Fruit fly (Drosophila melanogaster) whole organism, embryonic: ENCODE results near the gene eIF3d1.

Experiments
- Bgb ChIP-seq: fragments of 200-800 bp; sonication (Bioruptor generic); IDR thresholded peaks from 2 replicates; pipeline ENCODE4 v1.3.6; 2022; ENCODE audit warnings: missing biosample characterization, missing genetic modification characterization; ENCODE audit not compliant: partially characterized antibody
- BtbVII ChIP-seq: fragments of 200-800 bp; sonication (Bioruptor generic); optimal IDR thresholded peaks from 3 replicates; lab custom pipeline; 2017; ENCODE audit warnings: missing biosample characterization, mild to moderate bottlenecking, missing genetic modification characterization
- CG10274 ChIP-seq: fragments of 200-800 bp; sonication (Bioruptor generic); optimal IDR thresholded peaks from 3 replicates; lab custom pipeline; 2017; ENCODE audit warnings: missing biosample characterization, mild to moderate bottlenecking, missing genetic modification characterization
- CG10321 ChIP-seq: fragments of 200-800 bp; sonication (Bioruptor generic); IDR thresholded peaks from 2 replicates; pipeline ENCODE4 v1.3.6; 2022; ENCODE audit warnings: missing biosample characterization, missing genetic modification characterization
- CG11085 ChIP-seq: fragments of 200-800 bp; sonication (Bioruptor generic); IDR thresholded peaks from 2 replicates; pipeline ENCODE4 v1.3.6; 2022; ENCODE audit warnings: missing biosample characterization, missing genetic modification characterization
- CG11504 ChIP-seq: fragments of 200-800 bp; sonication (Bioruptor generic); optimal IDR thresholded peaks from 3 replicates; lab custom pipeline; 2019; ENCODE audit warnings: missing biosample characterization, mild to moderate bottlenecking, missing genetic modification characterization, moderate library complexity
- CG11695 ChIP-seq: fragments of 200-800 bp; sonication (Bioruptor generic); IDR thresholded peaks from 3 replicates; pipeline ENCODE4 v1.3.6; 2022; ENCODE audit warnings: missing biosample characterization, missing genetic modification characterization
- CG11696 ChIP-seq: fragments of 200-800 bp; sonication (Bioruptor generic); IDR thresholded peaks from 2 replicates; pipeline ENCODE4 v1.3.6; 2022; ENCODE audit warnings: missing biosample characterization, missing genetic modification characterization
- CG12391 ChIP-seq: fragments of 200-800 bp; sonication (Bioruptor generic); optimal IDR thresholded peaks from 3 replicates; lab custom pipeline; 2018; ENCODE audit warnings: missing biosample characterization, mild to moderate bottlenecking, missing genetic modification characterization, moderate library complexity
- CG14441 ChIP-seq: fragments of 200-800 bp; sonication (Bioruptor generic); IDR thresholded peaks from 2 replicates; pipeline ENCODE4 v1.3.6; 2022; ENCODE audit warnings: missing biosample characterization, missing genetic modification characterization
- CG14667 ChIP-seq: fragments of 200-800 bp; sonication (Bioruptor generic); IDR thresholded peaks from 2 replicates; pipeline ENCODE4 v1.3.6; 2022; ENCODE audit warnings: missing biosample characterization, missing genetic modification characterization
- CG17612 ChIP-seq: fragments of 200-800 bp; sonication (Bioruptor generic); IDR thresholded peaks from 2 replicates; pipeline ENCODE4 v1.3.6; 2022; ENCODE audit warnings: missing biosample characterization, missing genetic modification characterization
- CG18011 ChIP-seq: fragments of 200-800 bp; sonication (Bioruptor generic); optimal IDR thresholded peaks from 2 replicates; lab custom pipeline; 2017; ENCODE audit warnings: missing biosample characterization, missing genetic modification characterization, mild to moderate bottlenecking, moderate library complexity, missing genotype
- CG2116 ChIP-seq: fragments of 200-800 bp; sonication (Bioruptor generic); optimal IDR thresholded peaks from 3 replicates; lab custom pipeline; 2018; ENCODE audit warnings: missing biosample characterization, mild to moderate bottlenecking, missing genetic modification characterization
- CG2120 ChIP-seq: fragments of 200-800 bp; sonication (Bioruptor generic); optimal IDR thresholded peaks from 3 replicates; lab custom pipeline; 2016; ENCODE audit warnings: missing biosample characterization, missing genetic modification characterization
- CG3065 ChIP-seq: fragments of 200-800 bp; sonication (Bioruptor generic); optimal IDR thresholded peaks from 2 replicates; lab custom pipeline; 2016; ENCODE audit warnings: missing biosample characterization, missing genetic modification characterization
- CG3281 ChIP-seq: fragments of 200-800 bp; sonication (Bioruptor generic); optimal IDR thresholded peaks from 3 replicates; lab custom pipeline; 2017; ENCODE audit warnings: missing biosample characterization, mild to moderate bottlenecking, missing genetic modification characterization
- CG3847 ChIP-seq: fragments of 200-800 bp; sonication (Bioruptor generic); IDR thresholded peaks from 2 replicates; pipeline ENCODE4 v1.3.6; 2022; ENCODE audit warnings: missing biosample characterization, missing genetic modification characterization
- CG4854 ChIP-seq: fragments of 200-800 bp; sonication (Bioruptor generic); optimal IDR thresholded peaks from 2 replicates; lab custom pipeline; 2016; ENCODE audit warnings: missing biosample characterization, missing genetic modification characterization, inconsistent platforms
- CG6175 ChIP-seq: fragments of 200-800 bp; sonication (Bioruptor generic); IDR thresholded peaks from 3 replicates; pipeline ENCODE4 v1.3.6; 2022; ENCODE audit warnings: missing biosample characterization, missing genetic modification characterization
- CG7556 ChIP-seq: fragments of 200-800 bp; sonication (Bioruptor generic); optimal IDR thresholded peaks from 2 replicates; lab custom pipeline; 2017; ENCODE audit warnings: missing biosample characterization, mild to moderate bottlenecking, missing genetic modification characterization
- CG9609 ChIP-seq: fragments of 200-800 bp; sonication (Bioruptor generic); optimal IDR thresholded peaks from 3 replicates; lab custom pipeline; 2016; ENCODE audit warnings: missing biosample characterization, missing genetic modification characterization
- CG9932 ChIP-seq: fragments of 200-800 bp; sonication (Bioruptor generic); IDR thresholded peaks from 2 replicates; pipeline ENCODE4 v1.3.6; 2022; ENCODE audit warnings: missing biosample characterization, missing genetic modification characterization
- Doc3 ChIP-seq: fragments of 200-800 bp; sonication (Bioruptor generic); IDR thresholded peaks from 3 replicates; pipeline ENCODE4 v1.3.6; 2022; ENCODE audit warnings: missing biosample characterization, missing genetic modification characterization; ENCODE audit not compliant: partially characterized antibody
- Drgx ChIP-seq: fragments of 200-800 bp; sonication (Bioruptor generic); IDR thresholded peaks from 2 replicates; pipeline ENCODE4 v1.3.6; 2022; ENCODE audit warnings: missing biosample characterization, missing genetic modification characterization
- HHEX ChIP-seq: fragments of 200-800 bp; sonication (Bioruptor generic); optimal IDR thresholded peaks from 3 replicates; lab custom pipeline; 2017; ENCODE audit warnings: missing biosample characterization, mild to moderate bottlenecking, missing genetic modification characterization, missing genetic modification reagents
- Hand ChIP-seq: fragments of 200-800 bp; sonication (Bioruptor generic); optimal IDR thresholded peaks from 2 replicates; lab custom pipeline; 2017; ENCODE audit warnings: mild to moderate bottlenecking, missing biosample characterization, missing genetic modification reagents, missing genetic modification characterization
- HmgZ ChIP-seq: fragments of 200-800 bp; sonication (Bioruptor generic); optimal IDR thresholded peaks from 2 replicates; lab custom pipeline; 2018; ENCODE audit warnings: missing biosample characterization, mild to moderate bottlenecking, missing genetic modification characterization
- Hr51 ChIP-seq, 2 experiments: fragments of 200-800 bp; sonication (Bioruptor generic); optimal IDR thresholded peaks; 2 replicates in 1 of 2; 3 replicates in 1 of 2; lab custom pipeline; 2016 to 2018; ENCODE audit warnings: missing biosample characterization in 2 of 2, missing genetic modification characterization in 2 of 2, mild to moderate bottlenecking in 1 of 2, moderate library complexity in 1 of 2
- MTF-1 ChIP-seq: fragments of 200-800 bp; sonication (Bioruptor generic); optimal IDR thresholded peaks from 2 replicates; lab custom pipeline; 2018; ENCODE audit warnings: missing biosample characterization, mild to moderate bottlenecking, missing genetic modification characterization, borderline replicate concordance
- Mrtf ChIP-seq: fragments of 200-800 bp; sonication (Bioruptor generic); IDR thresholded peaks from 3 replicates; pipeline ENCODE4 v1.3.6; 2022; ENCODE audit warnings: missing biosample characterization, missing genetic modification characterization
- Nf-YA ChIP-seq: fragments of 200-800 bp; sonication (Bioruptor generic); IDR thresholded peaks from 2 replicates; pipeline ENCODE4 v1.3.6; 2022; ENCODE audit warnings: missing biosample characterization, missing genetic modification characterization
- Sin3A ChIP-seq: fragments of >200 bp; optimal IDR thresholded peaks from 2 replicates; lab custom pipeline; 2018
- Usf ChIP-seq: fragments of 200-800 bp; sonication (Bioruptor generic); optimal IDR thresholded peaks from 2 replicates; lab custom pipeline; 2017; ENCODE audit warnings: missing genotype, missing biosample characterization, missing genetic modification characterization
- ase ChIP-seq: fragments of 200-800 bp; sonication (Bioruptor generic); IDR thresholded peaks from 3 replicates; pipeline ENCODE4 v1.3.6; 2022; ENCODE audit warnings: missing biosample characterization, missing genetic modification characterization
- az2 ChIP-seq: fragments of 200-800 bp; sonication (Bioruptor generic); optimal IDR thresholded peaks from 3 replicates; lab custom pipeline; 2016; ENCODE audit warnings: missing biosample characterization, missing genetic modification characterization
- btn ChIP-seq: fragments of 200-800 bp; sonication (Bioruptor generic); optimal IDR thresholded peaks from 2 replicates; lab custom pipeline; 2016; ENCODE audit warnings: missing biosample characterization, missing genetic modification characterization
- croc ChIP-seq: fragments of 200-800 bp; sonication (Bioruptor generic); conservative IDR thresholded peaks from 3 replicates; pipeline ENCODE4 v1.3.6; 2022; ENCODE audit warnings: missing biosample characterization, missing genetic modification characterization
- dati ChIP-seq: fragments of 200-800 bp; sonication (Bioruptor generic); IDR thresholded peaks from 2 replicates; pipeline ENCODE4 v1.3.6; 2022; ENCODE audit warnings: missing biosample characterization, missing genetic modification characterization
- dpn ChIP-seq, 2 experiments: fragments of 200-800 bp; sonication (Bioruptor generic); optimal IDR thresholded peaks; 3 replicates each; lab custom pipeline; 2016; ENCODE audit warnings: missing biosample characterization in 2 of 2, missing genetic modification characterization in 2 of 2
- emc ChIP-seq: fragments of 200-800 bp; sonication (Bioruptor generic); optimal IDR thresholded peaks from 2 replicates; lab custom pipeline; 2016; ENCODE audit warnings: missing biosample characterization, missing genetic modification characterization
- exex ChIP-seq: fragments of 200-800 bp; sonication (Bioruptor generic); optimal IDR thresholded peaks from 4 replicates; lab custom pipeline; 2018; ENCODE audit warnings: missing biosample characterization, mild to moderate bottlenecking, missing genetic modification characterization, moderate library complexity
- her ChIP-seq: fragments of 200-800 bp; sonication (Bioruptor generic); optimal IDR thresholded peaks from 2 replicates; lab custom pipeline; 2016; ENCODE audit warnings: missing biosample characterization, missing genetic modification characterization
- hkb ChIP-seq, 2 experiments: fragments of 200-800 bp in 1 of 2; fragments of >200 bp in 1 of 2; sonication (Bioruptor generic) in 1 of 2; IDR thresholded peaks in 1 of 2; optimal IDR thresholded peaks in 1 of 2; 2 replicates each; pipeline versions ENCODE4 v1.3.6 to Lab custom; 2017 to 2022; ENCODE audit warnings: missing biosample characterization in 1 of 2, missing genetic modification characterization in 1 of 2
- maf-S ChIP-seq: fragments of 200-800 bp; sonication (Bioruptor generic); optimal IDR thresholded peaks from 2 replicates; lab custom pipeline; 2016; ENCODE audit warnings: missing biosample characterization, missing genetic modification characterization
- seq ChIP-seq: fragments of 200-800 bp; sonication (Bioruptor generic); IDR thresholded peaks from 2 replicates; pipeline ENCODE4 v1.3.6; 2022; ENCODE audit warnings: missing biosample characterization, missing genetic modification characterization
- sim ChIP-seq: fragments of 200-800 bp; sonication (Bioruptor generic); IDR thresholded peaks from 2 replicates; pipeline ENCODE4 v1.3.6; 2022; ENCODE audit warnings: missing biosample characterization, missing genetic modification characterization
- slp2 ChIP-seq: fragments of 200-800 bp; sonication (Bioruptor generic); optimal IDR thresholded peaks from 2 replicates; lab custom pipeline; 2016; ENCODE audit warnings: missing biosample characterization, missing genetic modification characterization
- sr ChIP-seq: fragments of 200-800 bp; sonication (Bioruptor generic); IDR thresholded peaks from 3 replicates; pipeline ENCODE4 v1.3.6; 2022; ENCODE audit warnings: missing biosample characterization, missing genetic modification characterization
- unc-4 ChIP-seq: fragments of 200-800 bp; sonication (Bioruptor generic); IDR thresholded peaks from 2 replicates; pipeline ENCODE4 v1.3.6; 2022; ENCODE audit warnings: missing biosample characterization, missing genetic modification characterization; ENCODE audit not compliant: partially characterized antibody

eIF3d1 gene

DNA sequence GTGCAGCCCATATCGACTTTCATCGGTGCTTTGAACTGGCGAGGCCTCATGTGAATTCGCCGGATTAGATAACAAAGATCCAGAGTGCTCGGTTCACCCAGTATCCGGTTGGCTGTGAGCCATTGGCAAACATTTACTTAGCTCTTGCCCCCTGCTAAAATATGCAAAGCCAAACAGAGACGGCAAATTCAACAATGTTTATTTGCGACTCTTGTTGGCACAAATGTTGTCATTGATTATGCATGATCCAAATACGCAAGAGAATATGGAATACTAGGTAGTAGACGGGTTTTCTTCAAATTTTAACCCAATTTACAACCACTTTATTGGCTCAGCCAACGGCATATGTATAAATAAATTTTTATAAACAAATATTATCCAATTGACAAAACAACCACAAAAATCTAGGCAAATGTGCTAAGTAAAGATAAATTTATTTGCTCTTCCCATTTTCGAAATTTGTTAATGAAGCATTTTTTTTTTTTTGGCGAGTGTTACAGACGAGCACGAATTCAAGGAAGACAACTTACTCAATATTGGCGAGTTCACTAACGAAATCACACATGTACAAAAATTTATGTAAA lies 27.2 kb upstream of the eIF3d1 start (continued):
- peak; percentile 24 for TF ChIP-seq CG2116 (GFP tag; lab: Kevin White, UChicago)
- TF ChIP-seq CG17612, result peak; percentile 37; the same call in 1 of the 2 replicates
- TF ChIP-seq HmgZ (tag; lab: Kevin White, UChicago), result peak; percentile 73
- peak; percentile 88 for TF ChIP-seq CG3281 (GFP tag; lab: Kevin White, UChicago)
- TF ChIP-seq CG4854 (GFP tag; lab: Kevin White, UChicago), result peak; percentile 64
- TF ChIP-seq CG14667 (GFP tag; lab: Robert Waterston, UW), result peak; percentile 13; the same call in 1 of the 2 replicates
- TF ChIP-seq Nf-YA (GFP tag; lab: Robert Waterston, UW), result peak; percentile 45; the same call in 1 of the 2 replicates
- TF ChIP-seq HHEX (GFP tag; lab: Kevin White, UChicago), result peak; percentile 83
- TF ChIP-seq maf-S (GFP tag; lab: Kevin White, UChicago), result peak; percentile 63
- peak; percentile 43 for TF ChIP-seq Hand (GFP tag; lab: Kevin White, UChicago)
- TF ChIP-seq CG3847 (GFP tag; lab: Robert Waterston, UW), result peak; percentile 50; the same call in 1 of the 2 replicates
- TF ChIP-seq her (GFP tag; lab: Kevin White, UChicago), result peak; percentile 51
- TF ChIP-seq CG7556, result peak; percentile 54
- TF ChIP-seq CG12391 (tag; lab: Kevin White, UChicago), result no peak
- no peak for TF ChIP-seq Drgx (GFP tag; lab: Robert Waterston, UW)
- peak; percentile 15 to 56 for TF ChIP-seq Hr51 (GFP tag; optimal IDR thresholded peaks at IDR 0.05; lab: Kevin White, UChicago)
- TF ChIP-seq CG9932 (GFP tag; lab: Robert Waterston, UW), result peak; percentile 63
- no peak for TF ChIP-seq sim (GFP tag; lab: Robert Waterston, UW)
- peak; percentile 81 for TF ChIP-seq CG2120 (GFP tag; lab: Kevin White, UChicago)
- TF ChIP-seq CG10274 (GFP tag; lab: Kevin White, UChicago), result peak; percentile 71
- no peak for TF ChIP-seq Sin3A (lab: Kevin White, UChicago)
- peak; percentile 36 to 59 for TF ChIP-seq dpn (GFP tag; optimal IDR thresholded peaks at IDR 0.05; lab: Kevin White, UChicago)
- no peak for TF ChIP-seq btn (GFP tag; lab: Kevin White, UChicago)
- no peak for TF ChIP-seq dati (GFP tag; lab: Robert Waterston, UW)
- no peak for TF ChIP-seq ase (GFP tag; lab: Robert Waterston, UW)
- TF ChIP-seq Mrtf, result peak; percentile 49; the same call in 1 of the 3 replicates
- TF ChIP-seq sr, result no peak
- no peak for TF ChIP-seq croc (GFP tag; lab: Robert Waterston, UW)
- peak; percentile 46 for TF ChIP-seq CG9609 (GFP tag; lab: Kevin White, UChicago)
- TF ChIP-seq az2 (GFP tag; lab: Kevin White, UChicago), result no peak
- peak; percentile 57; the same call in 1 of the 2 replicates for TF ChIP-seq CG14441
- peak; percentile 67; the same call in 2 of the 3 replicates for TF ChIP-seq CG6175 (GFP tag; lab: Robert Waterston, UW)
- peak; percentile 66; the same call in 1 of the 2 replicates for TF ChIP-seq CG11085 (GFP tag; lab: Robert Waterston, UW)
- TF ChIP-seq seq, result peak; percentile 84
- peak; percentile 70 for TF ChIP-seq CG10321 (GFP tag; lab: Robert Waterston, UW)
- TF ChIP-seq exex (tag; lab: Kevin White, UChicago), result peak; percentile 32
- TF ChIP-seq hkb (optimal IDR thresholded peaks at IDR 0.05; lab: Kevin White, UChicago), result no peak
- peak; percentile 71 for TF ChIP-seq hkb (GFP tag; IDR thresholded peaks at IDR 0.05; lab: Robert Waterston, UW)
- peak; percentile 67 for TF ChIP-seq CG11696 (GFP tag; lab: Robert Waterston, UW)
- TF ChIP-seq CG3065 (GFP tag; lab: Kevin White, UChicago), result no peak
- TF ChIP-seq MTF-1 (GFP tag; lab: Kevin White, UChicago), result peak; percentile 44
- peak; percentile 40 for TF ChIP-seq emc (GFP tag; lab: Kevin White, UChicago)
- TF ChIP-seq CG11504 (tag; lab: Kevin White, UChicago), result peak; percentile 48
- TF ChIP-seq slp2 (GFP tag; lab: Kevin White, UChicago), result no peak
- TF ChIP-seq Bgb (GFP tag; lab: Robert Waterston, UW), result no peak
- TF ChIP-seq CG18011 (GFP tag; lab: Kevin White, UChicago), result peak; percentile 69
- TF ChIP-seq BtbVII (GFP tag; lab: Kevin White, UChicago), result peak; percentile 85
- TF ChIP-seq CG11695, result peak; percentile 72
- TF ChIP-seq Usf (GFP tag; lab: Kevin White, UChicago), result peak; percentile 15
- TF ChIP-seq Doc3 (GFP tag; lab: Robert Waterston, UW), result no peak
- TF ChIP-seq unc-4 (GFP tag; lab: Robert Waterston, UW), result no peak
